Fruit fly (Drosophila melanogaster): Measurements from ENCODE around the gene Sp212.

The Sp212 gene

DNA sequence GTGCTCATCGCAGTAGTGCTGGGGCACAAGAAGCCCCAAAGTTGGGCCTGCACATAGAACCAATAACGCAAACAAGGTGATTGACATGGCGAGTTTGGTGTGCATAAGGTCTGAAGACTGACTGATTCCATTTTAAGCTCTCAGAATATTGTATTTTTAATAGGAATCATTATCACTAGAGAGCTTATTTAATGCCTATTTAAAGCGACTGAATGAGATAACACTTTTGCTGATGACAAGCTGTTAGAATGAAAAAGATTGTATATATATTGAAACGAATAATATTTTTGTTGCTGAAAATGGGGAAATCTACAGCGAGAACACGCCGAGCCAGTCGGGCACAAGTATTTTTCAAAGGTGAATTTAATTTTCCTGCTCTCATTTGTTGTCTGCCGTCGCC lies 21.4 kb upstream of the Sp212 start, which contains the start of gene CG9616:
TSS of gene CG9616 (minus strand) at position 101 of the 400 bp plus-strand sequence.
- TF ChIP-seq CG7368 (GFP tag; optimal IDR thresholded peaks at IDR 0.05) (no peak), pdm3 (GFP tag; optimal IDR thresholded peaks at IDR 0.05) (no peak), cyc (GFP tag; optimal IDR thresholded peaks at IDR 0.05) (no peak), ss (GFP tag; optimal IDR thresholded peaks at IDR 0.05) (no peak), lz (GFP tag; optimal IDR thresholded peaks at IDR 0.05) (no peak), dac (GFP tag; optimal IDR thresholded peaks at IDR 0.05) (no peak), Ets21C (GFP tag; optimal IDR thresholded peaks at IDR 0.05) (no peak), Hr39 (GFP tag; optimal IDR thresholded peaks at IDR 0.05) (no peak), Ets96B (tag; optimal IDR thresholded peaks at IDR 0.05) (no peak), CG3919 (GFP tag; optimal IDR thresholded peaks at IDR 0.05) (no peak), CG6276 (GFP tag; optimal IDR thresholded peaks at IDR 0.05) (no peak), CG4318 (GFP tag; optimal IDR thresholded peaks at IDR 0.05) (no peak)

DNA sequence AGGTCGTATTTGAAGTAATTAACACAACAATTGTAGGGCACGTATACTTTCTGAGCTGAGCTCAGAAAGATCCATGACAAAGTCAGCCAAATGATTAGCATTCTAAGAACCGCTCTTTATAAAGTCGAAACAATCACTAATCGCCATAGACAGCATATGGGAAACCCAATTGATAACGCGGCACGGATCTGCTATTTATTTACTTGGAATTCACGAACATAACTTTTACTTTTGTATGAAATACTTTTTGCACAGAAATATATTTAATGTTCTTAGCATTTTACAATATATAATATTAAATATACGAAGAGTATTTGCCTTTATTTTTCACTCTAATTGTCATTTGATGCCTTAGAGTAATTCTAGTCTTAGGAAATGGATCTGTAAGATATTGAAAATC lies 20.6 kb upstream of the Sp212 start, which contains the start of gene CG43291:
TSS of gene CG43291 (minus strand) at position 101 of the 400 bp plus-strand sequence.
- TF ChIP-seq cyc (GFP tag; optimal IDR thresholded peaks at IDR 0.05) (no peak), Blimp-1 (GFP tag; optimal IDR thresholded peaks at IDR 0.05) (no peak), Gug (GFP tag; IDR thresholded peaks at IDR 0.05) (no peak), Ets21C (GFP tag; optimal IDR thresholded peaks at IDR 0.05) (no peak), svp (GFP tag) (no peak), CG6163 (GFP tag; IDR thresholded peaks at IDR 0.05) (no peak), acj6 (GFP tag; optimal IDR thresholded peaks at IDR 0.05) (no peak), Smox (GFP tag; optimal IDR thresholded peaks at IDR 0.05) (no peak), CG31627 (GFP tag; optimal IDR thresholded peaks at IDR 0.05) (no peak), CG4318 (GFP tag; optimal IDR thresholded peaks at IDR 0.05) (no peak), CG10631 (GFP tag; optimal IDR thresholded peaks at IDR 0.05) (no peak), CG9139 (GFP tag; optimal IDR thresholded peaks at IDR 0.05) (no peak), spab (GFP tag; optimal IDR thresholded peaks at IDR 0.05) (no peak), Hr4 (GFP tag; optimal IDR thresholded peaks at IDR 0.05) (no peak), CG34406 (GFP tag; optimal IDR thresholded peaks at IDR 0.05) (no peak), Lpt (GFP tag; optimal IDR thresholded peaks at IDR 0.05) (no peak), lz (GFP tag; optimal IDR thresholded peaks at IDR 0.05) (no peak)

DNA sequence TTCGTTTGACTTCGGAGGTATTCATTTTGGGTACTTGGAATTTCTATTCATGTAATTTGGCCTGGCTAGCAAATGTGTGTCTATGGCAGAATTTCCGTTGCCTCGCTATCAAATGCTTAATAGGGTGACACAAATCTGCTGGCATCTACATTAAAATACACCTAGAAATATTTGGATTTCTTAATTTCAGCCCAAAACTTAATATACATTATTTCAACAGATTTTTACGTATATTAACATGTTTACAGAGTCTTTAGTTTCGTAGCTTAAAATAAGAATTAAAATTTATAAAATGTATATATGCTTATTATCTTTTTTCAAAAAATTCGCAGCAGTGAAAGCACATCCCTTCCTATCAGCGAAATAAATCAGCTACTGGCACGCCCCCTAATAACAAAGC lies 5.1 kb upstream of the Sp212 start, which contains the start of gene CG9624:
TSS of gene CG9624 (minus strand) at position 101 of the 400 bp plus-strand sequence.
- no peak for TF ChIP-seq dac (GFP tag; optimal IDR thresholded peaks at IDR 0.05)
- no peak for TF ChIP-seq Blimp-1 (GFP tag; optimal IDR thresholded peaks at IDR 0.05)
- no peak for TF ChIP-seq dsx (GFP tag; optimal IDR thresholded peaks at IDR 0.05; ENCODE audit: poor library complexity, severe bottlenecking)
- no peak for TF ChIP-seq CG8119 (GFP tag; IDR thresholded peaks at IDR 0.05)
- no peak for TF ChIP-seq Hr4 (GFP tag; optimal IDR thresholded peaks at IDR 0.05)
- no peak for TF ChIP-seq vri (GFP tag; optimal IDR thresholded peaks at IDR 0.05)
- no peak for TF ChIP-seq ss (GFP tag; optimal IDR thresholded peaks at IDR 0.05)

DNA sequence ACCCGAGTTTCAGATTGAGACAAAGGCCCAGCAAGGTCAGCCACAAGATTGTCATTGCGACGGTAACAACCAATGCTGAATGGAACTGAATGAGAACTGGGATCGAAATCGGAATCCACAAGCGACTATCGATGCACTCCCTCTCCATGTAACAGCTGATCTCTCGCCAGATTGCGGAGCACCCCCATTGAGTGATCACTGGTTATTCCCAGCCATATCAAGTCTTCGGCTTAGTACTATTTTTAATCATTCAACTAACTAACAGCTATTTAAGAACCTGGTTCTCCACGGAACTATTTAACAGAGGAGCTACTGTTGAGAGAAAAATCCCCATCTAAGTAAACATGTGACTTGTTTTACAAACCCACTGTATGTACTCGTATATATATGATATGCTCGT lies 2.7 kb upstream of the Sp212 start, which contains the start of gene CG9631:
TSS of gene CG9631 (minus strand) at position 101 of the 400 bp plus-strand sequence.
- TF ChIP-seq CG6792 (GFP tag; optimal IDR thresholded peaks at IDR 0.05) (no peak), dsx (GFP tag; optimal IDR thresholded peaks at IDR 0.05; ENCODE audit: poor library complexity, severe bottlenecking) (no peak), CG8632 (GFP tag; optimal IDR thresholded peaks at IDR 0.05) (no peak), Hr4 (GFP tag; optimal IDR thresholded peaks at IDR 0.05) (no peak), fd59A (GFP tag; optimal IDR thresholded peaks at IDR 0.05) (no peak), Eip75B (GFP tag; optimal IDR thresholded peaks at IDR 0.05) (no peak), pdm3 (GFP tag; optimal IDR thresholded peaks at IDR 0.05) (no peak), eg (GFP tag; IDR thresholded peaks at IDR 0.05) (no peak), Hr39 (GFP tag; optimal IDR thresholded peaks at IDR 0.05) (no peak), CG31627 (GFP tag; optimal IDR thresholded peaks at IDR 0.05) (no peak), CG7368 (GFP tag; optimal IDR thresholded peaks at IDR 0.05) (no peak), CG6808 (GFP tag; optimal IDR thresholded peaks at IDR 0.05) (no peak), vri (GFP tag; optimal IDR thresholded peaks at IDR 0.05) (no peak)
